Worm (Caenorhabditis elegans): Measurements from ENCODE around the gene W06G6.9.

Gene W06G6.9

DNA sequence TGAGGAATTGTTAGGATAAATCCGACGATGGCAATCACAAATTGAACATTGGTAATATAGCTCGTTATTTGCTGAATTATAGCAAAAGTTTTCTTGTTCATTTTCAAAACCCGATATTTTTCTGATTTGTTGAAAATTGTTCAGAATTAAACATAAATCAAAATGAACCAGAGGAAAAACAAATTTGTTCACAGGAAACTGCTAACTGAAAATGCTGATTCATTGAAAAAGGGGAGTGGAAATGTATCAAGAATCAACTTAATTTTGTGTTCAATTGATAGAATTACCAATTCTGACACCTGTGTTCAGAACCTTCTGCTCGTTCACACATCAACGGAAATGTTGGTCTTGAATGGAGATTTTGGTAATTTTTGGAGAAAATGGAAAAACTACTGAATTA, 2.7 kb downstream of the W06G6.9 start, which contains the start of gene srw-77:
Gene srw-77 (minus strand): TSS at position 101 of the 400 bp plus-strand sequence.
- TF ChIP-seq dsc-1 (tag; optimal IDR thresholded peaks at IDR 0.05): no peak
- TF ChIP-seq nhr-84 (tag; optimal IDR thresholded peaks at IDR 0.05): no peak
- TF ChIP-seq sup-37 (GFP tag; optimal IDR thresholded peaks at IDR 0.05): no peak
- TF ChIP-seq egl-13 (tag; optimal IDR thresholded peaks at IDR 0.05): no peak
- TF ChIP-seq ets-5 (GFP tag; IDR thresholded peaks at IDR 0.05): no peak
- no peak for TF ChIP-seq aly-2 (tag; optimal IDR thresholded peaks at IDR 0.05)
- TF ChIP-seq zag-1 (tag; optimal IDR thresholded peaks at IDR 0.05): no peak
- no peak for TF ChIP-seq nhr-76 (tag; optimal IDR thresholded peaks at IDR 0.05)
- no peak for TF ChIP-seq efl-1 (optimal IDR thresholded peaks at IDR 0.05)
- no peak for TF ChIP-seq efl-1 (GFP tag; optimal IDR thresholded peaks at IDR 0.05 in 1 of 2)
- no peak for TF ChIP-seq ces-1 (GFP tag; optimal IDR thresholded peaks at IDR 0.05)

DNA sequence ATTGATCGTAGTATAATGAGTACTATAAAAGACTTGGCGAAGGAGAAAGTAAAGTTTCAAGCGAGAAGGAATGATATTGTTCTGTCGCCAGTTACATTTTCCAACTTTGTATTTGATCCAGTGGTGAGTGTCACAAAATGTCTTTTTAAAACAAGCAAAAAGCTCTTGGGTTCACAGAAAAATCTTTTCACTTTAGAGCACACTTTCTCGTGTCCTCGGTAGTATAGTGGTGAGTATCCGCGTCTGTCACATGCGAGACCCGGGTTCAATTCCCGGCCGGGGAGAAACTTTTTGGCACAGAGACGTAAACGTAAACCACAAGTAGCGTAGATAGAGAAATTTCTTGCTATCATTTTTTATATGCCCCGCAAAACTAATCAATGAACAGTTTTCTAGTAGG, 5.9 kb downstream of the W06G6.9 start:
- no peak for TF ChIP-seq nhr-28 (tag; optimal IDR thresholded peaks at IDR 0.05)

DNA sequence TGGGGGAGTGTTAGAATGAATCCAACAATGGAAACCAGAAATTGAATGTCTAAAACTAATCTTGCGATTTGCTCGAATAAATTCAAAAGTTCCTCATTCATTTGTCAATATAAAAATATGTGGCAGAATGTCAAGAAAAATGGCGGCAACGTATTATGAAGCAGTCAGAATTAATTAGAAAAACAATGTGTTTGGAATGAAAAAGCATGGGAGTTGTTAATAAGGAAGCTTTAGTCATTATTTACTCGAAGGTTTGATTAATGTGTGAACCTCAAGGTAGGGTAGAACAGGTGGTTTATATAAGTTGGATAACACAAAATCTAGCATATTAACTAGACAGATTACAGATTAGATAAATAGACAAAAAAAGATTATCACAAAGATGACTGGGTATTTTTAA, 8.1 kb downstream of the W06G6.9 start, which contains the start of gene srw-76:
Gene srw-76 (minus strand): TSS at position 101 of the 400 bp plus-strand sequence.
- TF ChIP-seq ama-1 (optimal IDR thresholded peaks at IDR 0.05): no peak
- no peak for TF ChIP-seq nhr-85 (tag)
- no peak for TF ChIP-seq F16B12.6 (tag; optimal IDR thresholded peaks at IDR 0.05)

DNA sequence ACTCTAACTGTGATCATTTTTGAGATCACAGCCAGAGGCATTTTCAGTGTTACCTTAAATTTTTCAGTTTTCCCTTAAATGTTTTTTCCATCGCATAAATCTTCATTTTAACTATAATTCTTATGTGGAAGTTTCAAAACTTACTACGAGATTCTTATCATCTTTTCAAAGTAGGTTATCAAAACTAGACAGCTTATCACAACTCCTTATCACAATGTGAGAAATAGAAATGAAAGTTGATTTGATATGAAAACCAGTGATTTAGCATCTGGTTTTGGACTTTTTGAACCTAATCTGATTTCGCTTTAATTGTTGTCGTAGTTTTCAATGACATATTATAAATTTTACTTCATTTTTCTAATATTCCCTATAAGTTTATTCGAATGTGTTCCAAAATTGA, 10.4 kb downstream of the W06G6.9 start, which contains the start of gene mltn-11:
Gene mltn-11 (plus strand): TSS at position 276 of the 400 bp plus-strand sequence.
- no peak for TF ChIP-seq ama-1 (optimal IDR thresholded peaks at IDR 0.05)
- TF ChIP-seq vab-15 (tag; optimal IDR thresholded peaks at IDR 0.05): no peak
- TF ChIP-seq C16A3.4 (tag; optimal IDR thresholded peaks at IDR 0.05): no peak
- TF ChIP-seq ceh-90 (tag; optimal IDR thresholded peaks at IDR 0.05): no peak
- peak; percentile 54 for TF ChIP-seq elt-2 (tag; optimal IDR thresholded peaks at IDR 0.05)
- no peak for TF ChIP-seq nhr-19 (GFP tag; conservative IDR thresholded peaks at IDR 0.05)
- no peak for TF ChIP-seq unc-62 (GFP tag; optimal IDR thresholded peaks at IDR 0.05)

DNA sequence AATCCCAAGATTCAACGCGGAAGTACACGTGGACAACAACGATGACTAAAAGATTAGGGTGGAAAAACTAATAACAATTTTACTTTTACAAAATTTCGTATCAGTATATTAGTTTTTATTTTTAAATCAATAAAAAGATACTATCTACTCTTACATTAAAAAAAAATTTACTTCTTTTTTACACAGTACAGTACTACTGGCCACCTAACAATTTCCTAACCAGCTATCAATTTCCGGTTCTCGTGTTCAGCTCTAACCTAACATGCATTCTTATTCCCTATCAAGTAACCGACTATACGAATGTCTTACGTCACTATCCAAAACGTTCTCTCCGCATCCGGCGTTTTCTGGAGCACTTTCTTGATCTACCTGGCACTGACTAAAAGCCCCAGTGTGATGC, 16.7 kb downstream of the W06G6.9 start, which contains the start of gene srd-21:
Gene srd-21 (plus strand): TSS at position 301 of the 400 bp plus-strand sequence.
- no peak for TF ChIP-seq zip-4 (GFP tag; optimal IDR thresholded peaks at IDR 0.05)

DNA sequence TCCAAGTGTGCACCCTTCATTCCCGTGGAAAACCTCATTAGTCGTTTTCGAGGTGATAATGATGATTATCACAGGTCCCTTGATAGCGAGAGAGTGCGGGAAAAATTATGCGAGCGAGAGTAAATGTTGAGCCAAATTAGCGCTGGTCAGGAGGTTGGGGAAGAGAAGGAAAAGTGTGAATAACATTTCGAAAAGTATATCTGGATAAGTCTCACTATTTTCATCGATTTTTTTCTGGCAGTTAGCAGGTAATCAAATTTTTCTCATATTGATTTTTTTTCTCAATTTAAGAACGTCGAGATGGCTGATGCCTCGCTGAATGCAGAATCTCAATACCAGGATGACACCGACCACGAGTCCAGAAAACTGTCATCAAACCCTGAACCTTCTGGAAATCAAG, 17.3 kb downstream of the W06G6.9 start, which contains the start of gene W06G6.2:
Gene W06G6.2 (plus strand): TSS at position 301 of the 400 bp plus-strand sequence.
- TF ChIP-seq ces-1 (GFP tag; optimal IDR thresholded peaks at IDR 0.05) (no peak), ztf-11 (tag; optimal IDR thresholded peaks at IDR 0.05) (no peak)

DNA sequence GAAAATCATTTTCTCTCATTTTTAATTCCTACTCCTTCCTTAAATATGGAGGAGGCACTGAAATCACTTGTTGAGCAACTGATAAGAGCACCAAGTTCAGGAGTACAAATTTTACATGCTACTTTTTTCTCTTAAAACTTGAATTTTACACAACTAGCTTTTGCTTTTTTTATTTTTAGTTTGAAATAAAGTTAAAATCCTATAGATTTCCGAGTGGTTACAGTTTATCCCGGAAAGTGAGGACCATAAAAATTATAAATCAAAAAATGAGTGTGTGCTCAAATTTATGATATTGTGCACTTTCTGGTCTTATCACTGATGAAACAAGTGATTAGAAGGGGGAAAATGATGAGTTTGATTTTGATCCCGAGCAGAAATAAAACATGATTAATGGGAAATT, 18.3 kb downstream of the W06G6.9 start, which contains the start of gene oac-53:
Gene oac-53 (minus strand): TSS at position 9 of the 400 bp plus-strand sequence.
- no peak for TF ChIP-seq nhr-28 (tag; optimal IDR thresholded peaks at IDR 0.05)
- no peak for TF ChIP-seq nhr-20 (tag; optimal IDR thresholded peaks at IDR 0.05)
- peak; percentile 77 for TF ChIP-seq elt-2 (tag; optimal IDR thresholded peaks at IDR 0.05)
- no peak for TF ChIP-seq ztf-11 (tag; optimal IDR thresholded peaks at IDR 0.05)
- TF ChIP-seq tlp-1 (tag; optimal IDR thresholded peaks at IDR 0.05): peak; percentile 3
- TF ChIP-seq sup-37 (GFP tag; optimal IDR thresholded peaks at IDR 0.05): no peak

DNA sequence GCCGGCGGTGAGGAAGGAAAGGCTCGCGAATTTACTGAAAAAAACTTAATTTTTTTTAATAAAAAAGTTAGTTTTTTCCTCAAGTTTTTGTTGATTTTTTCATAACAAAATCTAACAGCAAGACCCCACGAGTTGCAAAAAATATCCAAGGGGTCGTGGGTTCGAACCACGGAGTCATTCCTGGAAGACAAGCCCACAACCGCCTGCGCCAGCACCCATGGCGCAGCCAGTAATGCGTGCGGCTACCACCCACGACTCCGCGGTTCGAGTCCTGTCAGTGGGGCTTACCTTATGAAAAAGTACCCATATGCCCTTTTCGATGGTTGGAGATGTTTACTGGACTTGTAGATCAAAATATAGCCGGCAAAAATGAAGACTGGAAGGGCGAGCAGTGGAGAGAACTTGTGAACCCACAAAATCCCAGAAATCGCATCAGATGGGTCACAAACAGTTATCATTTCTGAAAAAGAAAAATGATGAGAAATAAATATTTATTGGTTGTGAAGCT, 23.5 kb downstream of the W06G6.9 start, which contains the start of gene Y70C5A.2:
Gene Y70C5A.2 (minus strand): TSS at position 458 of the 508 bp plus-strand sequence.
- TF ChIP-seq ceh-90 (tag; optimal IDR thresholded peaks at IDR 0.05): no peak
- TF ChIP-seq lin-39 (tag; optimal IDR thresholded peaks at IDR 0.05): no peak
- TF ChIP-seq unc-30 (tag; optimal IDR thresholded peaks at IDR 0.05): no peak
- TF ChIP-seq fos-1 (tag; optimal IDR thresholded peaks at IDR 0.05): no peak
- no peak for TF ChIP-seq ceh-88 (GFP tag; IDR thresholded peaks at IDR 0.05)
- TF ChIP-seq skn-1 (tag; optimal IDR thresholded peaks at IDR 0.05): no peak
- no peak for TF ChIP-seq nhr-11 (tag; optimal IDR thresholded peaks at IDR 0.05)
- TF ChIP-seq sox-4 (tag; optimal IDR thresholded peaks at IDR 0.05): no peak
- TF ChIP-seq pag-3 (tag; optimal IDR thresholded peaks at IDR 0.05; ENCODE audit: borderline replicate concordance, insufficient read depth): no peak
- TF ChIP-seq ceh-63 (GFP tag; optimal IDR thresholded peaks at IDR 0.05): no peak
- TF ChIP-seq unc-86 (tag; optimal IDR thresholded peaks at IDR 0.05): no peak
- no peak for TF ChIP-seq pax-3 (tag; optimal IDR thresholded peaks at IDR 0.05)
- TF ChIP-seq blmp-1 (tag; optimal IDR thresholded peaks at IDR 0.05): no peak
- TF ChIP-seq mdl-1 (tag; optimal IDR thresholded peaks at IDR 0.05): no peak
- TF ChIP-seq C34B4.2 (tag; optimal IDR thresholded peaks at IDR 0.05): no peak
- TF ChIP-seq efl-3 (GFP tag; optimal IDR thresholded peaks at IDR 0.05): no peak
- no peak for TF ChIP-seq grh-1 (GFP tag; IDR thresholded peaks at IDR 0.05)

Measured in whole organism, L1 larva.